Worm (Caenorhabditis elegans) whole organism, L4 larva: Measurements from ENCODE around the gene C45G7.4.

Source experiments
- ZK546.5 ChIP-seq, 2 experiments: sonication (generic microtip); optimal IDR thresholded peaks; 2 replicates each; lab custom pipeline; 2017; ENCODE audit warnings: missing biosample characterization in 2 of 2, missing genetic modification characterization in 2 of 2
- ceh-20 ChIP-seq: fragments of 200-800 bp; sonication (Bioruptor generic); IDR thresholded peaks from 2 replicates; pipeline ENCODE4 v1.3.6; 2022; ENCODE audit warnings: missing genetic modification reagents, missing genetic modification characterization, missing compliant biosample characterization
- dmd-9 ChIP-seq: fragments of 200-800 bp; sonication (Bioruptor generic); IDR thresholded peaks from 2 replicates; pipeline ENCODE4 v1.3.6; 2022; ENCODE audit warnings: missing genetic modification reagents, missing genetic modification characterization, missing compliant biosample characterization
- lin-38 ChIP-seq: fragments of 200-800 bp; sonication (Bioruptor generic); IDR thresholded peaks from 2 replicates; pipeline ENCODE4 v1.3.6; 2022; ENCODE audit warnings: missing genetic modification reagents, missing genetic modification characterization, missing compliant biosample characterization
- lsy-2 ChIP-seq, 2 experiments: fragments of 150-350 bp in 1 of 2; sonication (generic microtip) in 1 of 2; optimal IDR thresholded peaks; 2 replicates each; lab custom pipeline; 2014 to 2017; ENCODE audit warnings: missing biosample characterization in 2 of 2, missing genetic modification characterization in 2 of 2
- mdl-1 ChIP-seq, 2 experiments: fragments of 150-350 bp in 1 of 2; sonication (generic microtip) in 1 of 2; optimal IDR thresholded peaks; 2 replicates each; lab custom pipeline; 2014 to 2017; ENCODE audit warnings: missing biosample characterization in 2 of 2, missing genetic modification characterization in 2 of 2
- nhr-237 ChIP-seq: sonication (generic microtip); optimal IDR thresholded peaks from 2 replicates; lab custom pipeline; 2017; ENCODE audit warnings: missing biosample characterization, missing genetic modification characterization
- set-16 ChIP-seq: fragments of 200-800 bp; sonication (Bioruptor generic); IDR thresholded peaks from 2 replicates; pipeline ENCODE4 v1.3.6; 2022; ENCODE audit warnings: missing genetic modification reagents, missing genetic modification characterization, missing compliant biosample characterization
- skn-1 ChIP-seq: fragments of 150-350 bp; optimal IDR thresholded peaks from 2 replicates; lab custom pipeline; 2014; ENCODE audit warnings: missing biosample characterization, missing genetic modification characterization
- zfp-3 ChIP-seq: fragments of 200-800 bp; sonication (Bioruptor generic); conservative IDR thresholded peaks from 2 replicates; pipeline ENCODE4 v1.3.6; 2022; ENCODE audit warnings: missing genetic modification reagents, missing genetic modification characterization, missing compliant biosample characterization
- ztf-7 ChIP-seq: fragments of 150-350 bp; optimal IDR thresholded peaks from 2 replicates; lab custom pipeline; 2014; ENCODE audit warnings: missing biosample characterization, missing genetic modification characterization

- TF ChIP-seq skn-1 (tag; lab: Kevin White, UChicago) (no peak), ceh-20 (GFP tag; lab: Robert Waterston, UW) (no peak), ztf-7 (no peak), set-16 (GFP tag; lab: Robert Waterston, UW) (no peak), dmd-9 (GFP tag; lab: Robert Waterston, UW) (no peak), lin-38 (GFP tag; lab: Robert Waterston, UW) (no peak), mdl-1 (tag; optimal IDR thresholded peaks at IDR 0.05; lab: Kevin White, UChicago) (no peak), ZK546.5 (tag; optimal IDR thresholded peaks at IDR 0.05; lab: Kevin White, UChicago) (no peak), zfp-3 (no peak), nhr-237 (tag; lab: Kevin White, UChicago) (no peak), lsy-2 (tag; optimal IDR thresholded peaks at IDR 0.05; lab: Kevin White, UChicago) (no peak)
These were observed 42.0 kb upstream of the C45G7.4 start, which contains the start of gene eri-5 for ce11 chrIV:2390804-2391203.
